Worm (Caenorhabditis elegans) whole organism, young adult: ENCODE measurements around the gene F25B4.4.

Experiments used
- B0261.1 ChIP-seq: sonication (generic microtip); optimal IDR thresholded peaks from 2 replicates; lab custom pipeline; 2016; ENCODE audit warnings: mild to moderate bottlenecking, missing genetic modification characterization, moderate library complexity, missing compliant biosample characterization
- B0336.3 ChIP-seq: fragments of 200-800 bp; sonication (Bioruptor generic); IDR thresholded peaks from 2 replicates; pipeline ENCODE4 v1.3.6; 2022; ENCODE audit warnings: missing genetic modification characterization, missing compliant biosample characterization
- F10E7.11 ChIP-seq: sonication (generic microtip); optimal IDR thresholded peaks from 2 replicates; lab custom pipeline; 2017; ENCODE audit warnings: mild to moderate bottlenecking, missing genetic modification characterization, moderate library complexity, missing compliant biosample characterization
- F39B2.1 ChIP-seq: fragments of 200-800 bp; sonication (Bioruptor generic); IDR thresholded peaks from 2 replicates; pipeline ENCODE4 v1.3.6; 2022; ENCODE audit warnings: missing genetic modification reagents, missing genetic modification characterization, missing compliant biosample characterization
- F49E8.2 ChIP-seq: sonication (generic microtip); optimal IDR thresholded peaks from 3 replicates; lab custom pipeline; 2017; ENCODE audit warnings: missing genetic modification characterization, mild to moderate bottlenecking, missing compliant biosample characterization, antibody characterized with exemption, moderate library complexity; ENCODE audit not compliant: insufficient read depth
- F55B11.4 ChIP-seq: sonication (generic microtip); optimal IDR thresholded peaks from 2 replicates; lab custom pipeline; 2016; ENCODE audit warnings: missing compliant biosample characterization, missing genetic modification characterization, borderline replicate concordance; ENCODE audit not compliant: insufficient read depth
- T07F8.4 ChIP-seq: sonication (generic microtip); optimal IDR thresholded peaks from 2 replicates; lab custom pipeline; 2016; ENCODE audit warnings: mild to moderate bottlenecking, missing genetic modification characterization, moderate library complexity, missing compliant biosample characterization
- aptf-3 ChIP-seq: fragments of 200-800 bp; sonication (Bioruptor generic); IDR thresholded peaks from 2 replicates; pipeline ENCODE4 v1.3.6; 2022; ENCODE audit warnings: missing genetic modification characterization, missing compliant biosample characterization
- athp-1 ChIP-seq: sonication (generic microtip); optimal IDR thresholded peaks from 2 replicates; lab custom pipeline; 2017; ENCODE audit warnings: mild to moderate bottlenecking, missing genetic modification characterization, missing compliant biosample characterization
- attf-5 ChIP-seq: fragments of 200-800 bp; sonication (Bioruptor generic); optimal IDR thresholded peaks from 2 replicates; lab custom pipeline; 2018; ENCODE audit warnings: mild to moderate bottlenecking, missing genetic modification characterization, missing compliant biosample characterization
- cebp-1 ChIP-seq, 2 experiments: fragments of 200-800 bp in 1 of 2; sonication (Bioruptor generic) in 1 of 2; sonication (generic microtip) in 1 of 2; IDR thresholded peaks in 1 of 2; optimal IDR thresholded peaks in 1 of 2; 2 replicates each; pipeline versions ENCODE4 v1.3.6 to Lab custom; 2017 to 2022; ENCODE audit warnings: missing compliant biosample characterization in 2 of 2, missing genetic modification characterization in 2 of 2, mild to moderate bottlenecking in 1 of 2, missing genetic modification reagents in 1 of 2, moderate library complexity in 1 of 2
- ceh-27 ChIP-seq: fragments of 200-800 bp; sonication (Bioruptor generic); optimal IDR thresholded peaks from 2 replicates; lab custom pipeline; 2018; ENCODE audit warnings: mild to moderate bottlenecking, missing genetic modification characterization, moderate library complexity, missing compliant biosample characterization
- ceh-91 ChIP-seq: fragments of 200-800 bp; sonication (Bioruptor generic); IDR thresholded peaks from 2 replicates; pipeline ENCODE4 v1.3.6; 2022; ENCODE audit warnings: missing genetic modification reagents, missing genetic modification characterization, missing compliant biosample characterization
- dox-1 ChIP-seq: fragments of 200-800 bp; sonication (Bioruptor generic); IDR thresholded peaks from 2 replicates; pipeline ENCODE4 v1.3.6; 2022; ENCODE audit warnings: missing genetic modification reagents, missing genetic modification characterization, missing compliant biosample characterization
- egl-44 ChIP-seq: fragments of 200-800 bp; sonication (Bioruptor generic); IDR thresholded peaks from 2 replicates; pipeline ENCODE4 v1.3.6; 2022; ENCODE audit warnings: missing genetic modification reagents, missing genetic modification characterization, missing compliant biosample characterization
- lag-1 ChIP-seq: fragments of 200-800 bp; sonication (Bioruptor generic); IDR thresholded peaks from 2 replicates; pipeline ENCODE4 v1.3.6; 2022; ENCODE audit warnings: missing genetic modification reagents, missing genetic modification characterization, missing compliant biosample characterization
- lin-26 ChIP-seq: fragments of 200-800 bp; sonication (Bioruptor generic); IDR thresholded peaks from 2 replicates; pipeline ENCODE4 v1.3.6; 2022; ENCODE audit warnings: missing genetic modification reagents, missing genetic modification characterization, missing compliant biosample characterization
- lin-54 ChIP-seq: fragments of 200-800 bp; sonication (Bioruptor generic); optimal IDR thresholded peaks from 2 replicates; lab custom pipeline; 2018; ENCODE audit warnings: mild to moderate bottlenecking, missing genetic modification characterization, missing compliant biosample characterization
- madf-3 ChIP-seq: fragments of 200-800 bp; sonication (Bioruptor generic); IDR thresholded peaks from 2 replicates; pipeline ENCODE4 v1.3.6; 2022; ENCODE audit warnings: missing genetic modification reagents, missing genetic modification characterization, missing compliant biosample characterization
- madf-8 ChIP-seq: fragments of 200-800 bp; sonication (Bioruptor generic); conservative IDR thresholded peaks from 2 replicates; pipeline ENCODE4 v1.3.6; 2022; ENCODE audit warnings: missing genetic modification reagents, missing genetic modification characterization, missing compliant biosample characterization
- mcd-1 ChIP-seq: fragments of 200-800 bp; sonication (Bioruptor generic); IDR thresholded peaks from 2 replicates; pipeline ENCODE4 v1.3.6; 2022; ENCODE audit warnings: missing genetic modification reagents, missing genetic modification characterization, missing compliant biosample characterization
- mxl-1 ChIP-seq: sonication (generic microtip); optimal IDR thresholded peaks from 2 replicates; lab custom pipeline; 2016; ENCODE audit warnings: missing genetic modification characterization, missing compliant biosample characterization
- nfya-1 ChIP-seq: sonication (generic microtip); optimal IDR thresholded peaks from 2 replicates; lab custom pipeline; 2017; ENCODE audit warnings: antibody characterized with exemption, missing compliant biosample characterization, missing genetic modification characterization, borderline replicate concordance; ENCODE audit not compliant: insufficient read depth
- nhr-80 ChIP-seq: sonication (generic microtip); optimal IDR thresholded peaks from 2 replicates; lab custom pipeline; 2016; ENCODE audit warnings: missing genetic modification characterization, missing compliant biosample characterization
- pbrm-1 ChIP-seq: fragments of 200-800 bp; sonication (Bioruptor generic); IDR thresholded peaks from 2 replicates; pipeline ENCODE4 v1.3.6; 2022; ENCODE audit warnings: missing genetic modification reagents, missing genetic modification characterization, missing compliant biosample characterization
- rcor-1 ChIP-seq: fragments of 200-800 bp; sonication (Bioruptor generic); IDR thresholded peaks from 2 replicates; pipeline ENCODE4 v1.3.6; 2022; ENCODE audit warnings: missing genetic modification reagents, missing genetic modification characterization, missing compliant biosample characterization
- rec-8 ChIP-seq, 2 experiments: sonication (generic microtip); optimal IDR thresholded peaks; 2 replicates each; lab custom pipeline; 2016; ENCODE audit warnings: mild to moderate bottlenecking in 2 of 2, missing genetic modification characterization in 2 of 2, missing genetic modification reagents in 2 of 2, missing genotype in 2 of 2, missing biosample characterization in 1 of 2, missing compliant biosample characterization in 1 of 2, moderate library complexity in 1 of 2
- snpc-1.1 ChIP-seq: sonication (generic microtip); optimal IDR thresholded peaks from 2 replicates; lab custom pipeline; 2017; ENCODE audit warnings: missing genetic modification characterization, mild to moderate bottlenecking, missing compliant biosample characterization, antibody characterized with exemption, moderate library complexity, missing genotype, missing genetic modification reagents; ENCODE audit not compliant: insufficient read depth
- snpc-3.4 ChIP-seq: sonication (generic microtip); optimal IDR thresholded peaks from 2 replicates; lab custom pipeline; 2017; ENCODE audit warnings: missing genetic modification characterization, mild to moderate bottlenecking, missing compliant biosample characterization, antibody characterized with exemption, moderate library complexity, missing genotype, missing genetic modification reagents
- snpc-4 ChIP-seq, 5 experiments: fragments of 150-350 bp in 1 of 5; sonication (generic microtip) in 4 of 5; optimal IDR thresholded peaks; 2 replicates each; lab custom pipeline; 2014 to 2018; ENCODE audit warnings: missing genetic modification characterization in 5 of 5, missing biosample characterization in 3 of 5, antibody characterized with exemption in 2 of 5, mild to moderate bottlenecking in 2 of 5, missing compliant biosample characterization in 2 of 5, missing genotype in 2 of 5, moderate library complexity in 2 of 5, missing genetic modification reagents in 1 of 5
- tbp1 ChIP-seq: fragments of 200-800 bp; sonication (Bioruptor generic); optimal IDR thresholded peaks from 2 replicates; lab custom pipeline; 2018; ENCODE audit warnings: mild to moderate bottlenecking, missing genetic modification characterization, missing compliant biosample characterization
- tbx-9 ChIP-seq: sonication (generic microtip); optimal IDR thresholded peaks from 2 replicates; lab custom pipeline; 2016; ENCODE audit warnings: borderline replicate concordance, missing genetic modification characterization, inconsistent platforms, missing compliant biosample characterization
- ztf-25 ChIP-seq: fragments of 200-800 bp; sonication (Bioruptor generic); IDR thresholded peaks from 2 replicates; pipeline ENCODE4 v1.3.6; 2022; ENCODE audit warnings: missing genetic modification reagents, missing genetic modification characterization, missing compliant biosample characterization
- ztf-28 ChIP-seq: fragments of 200-800 bp; sonication (Bioruptor generic); IDR thresholded peaks from 2 replicates; pipeline ENCODE4 v1.3.6; 2022; ENCODE audit warnings: missing genetic modification reagents, missing genetic modification characterization, missing compliant biosample characterization
- ztf-3 ChIP-seq: fragments of 200-800 bp; sonication (Bioruptor generic); optimal IDR thresholded peaks from 2 replicates; lab custom pipeline; 2018; ENCODE audit warnings: mild to moderate bottlenecking, missing genetic modification characterization, missing compliant biosample characterization

F25B4.4 gene

ce11 chrV:5712652-5713051 is 28.0 kb downstream of the F25B4.4 start, which contains the start of gene gcst-1:
TSS of gene gcst-1 (plus strand) at chrV:5712928.
- TF ChIP-seq lin-26 (GFP tag; lab: Robert Waterston, UW) (no peak), dox-1 (GFP tag; lab: Robert Waterston, UW) (no peak), ceh-27 (GFP tag; lab: Kevin White, UChicago) (no peak), nhr-80 (peak; percentile 78), mxl-1 (no peak), egl-44 (no peak), B0336.3 (GFP tag; lab: Robert Waterston, UW) (0 out of 2 replicates have a peak, but pooled peaks have one; percentile 17), F55B11.4 (no peak), T07F8.4 (tag; lab: Kevin White, UChicago) (no peak), tbx-9 (tag; lab: Kevin White, UChicago) (no peak), lin-54 (no peak), athp-1 (tag; lab: Kevin White, UChicago) (no peak), ztf-25 (GFP tag; lab: Robert Waterston, UW) (no peak), madf-8 (GFP tag; lab: Robert Waterston, UW) (no peak), ztf-3 (GFP tag; lab: Kevin White, UChicago) (no peak), cebp-1 (GFP tag; IDR thresholded peaks at IDR 0.05; lab: Robert Waterston, UW) (no peak), cebp-1 (tag; optimal IDR thresholded peaks at IDR 0.05; lab: Kevin White, UChicago) (peak; percentile 14), nfya-1 (no peak), F10E7.11 (tag; lab: Kevin White, UChicago) (no peak), F39B2.1 (GFP tag; lab: Robert Waterston, UW) (no peak)

ce11 chrV:5713510-5713909 is 28.8 kb downstream of the F25B4.4 start:
- TF ChIP-seq rcor-1 (GFP tag; lab: Robert Waterston, UW) (no peak), F49E8.2 (tag; lab: Kevin White, UChicago) (no peak), ztf-28 (GFP tag; lab: Robert Waterston, UW) (no peak), B0261.1 (tag; lab: Kevin White, UChicago) (no peak), pbrm-1 (GFP tag; lab: Robert Waterston, UW) (no peak), attf-5 (no peak), mcd-1 (GFP tag; lab: Robert Waterston, UW) (no peak), ceh-27 (GFP tag; lab: Kevin White, UChicago) (no peak), lag-1 (GFP tag; lab: Robert Waterston, UW) (no peak), ceh-91 (GFP tag; lab: Robert Waterston, UW) (no peak), aptf-3 (GFP tag; lab: Robert Waterston, UW) (no peak), athp-1 (tag; lab: Kevin White, UChicago) (no peak), rec-8 (tag; optimal IDR thresholded peaks at IDR 0.05; lab: Kevin White, UChicago) (no peak), snpc-1.1 (no peak), snpc-4 (GFP tag; optimal IDR thresholded peaks at IDR 0.05; lab: Kevin White, UChicago) (no peak), snpc-4 (tag; optimal IDR thresholded peaks at IDR 0.05; lab: Kevin White, UChicago) (no peak), snpc-3.4 (tag; lab: Kevin White, UChicago) (no peak)

ce11 chrV:5716508-5716907 is 31.8 kb downstream of the F25B4.4 start, which contains the start of gene K09H11.9:
TSS of gene K09H11.9 (minus strand) at chrV:5716608.
- TF ChIP-seq tbp1 (GFP tag; lab: Kevin White, UChicago) (no peak), madf-3 (0 out of 2 replicates have a peak, but pooled peaks have one; percentile 30)
